Fruit fly (Drosophila melanogaster) whole organism, embryonic: Measurements from ENCODE around the gene CG8312.

Experiments
- Antp ChIP-seq: fragments of 200-800 bp; sonication (Bioruptor generic); optimal IDR thresholded peaks from 3 replicates; lab custom pipeline; 2016; ENCODE audit warnings: missing biosample characterization, missing genetic modification characterization
- CG1024 ChIP-seq: fragments of 200-800 bp; sonication (Bioruptor generic); IDR thresholded peaks from 2 replicates; pipeline ENCODE4 v1.3.6; 2022; ENCODE audit warnings: missing biosample characterization, missing genetic modification characterization
- CG10543 ChIP-seq: fragments of 200-800 bp; sonication (Bioruptor generic); optimal IDR thresholded peaks from 3 replicates; lab custom pipeline; 2017; ENCODE audit warnings: missing biosample characterization, mild to moderate bottlenecking, missing genetic modification characterization, moderate library complexity
- CG12236 ChIP-seq: fragments of 200-800 bp; sonication (Bioruptor generic); optimal IDR thresholded peaks from 2 replicates; lab custom pipeline; 2016; ENCODE audit warnings: missing biosample characterization, missing genetic modification characterization
- CG12659 ChIP-seq: fragments of 200-800 bp; sonication (Bioruptor generic); optimal IDR thresholded peaks from 3 replicates; lab custom pipeline; 2017; ENCODE audit warnings: mild to moderate bottlenecking, missing biosample characterization, missing genetic modification reagents, missing genetic modification characterization
- CG12942 ChIP-seq: fragments of 200-800 bp; sonication (Bioruptor generic); optimal IDR thresholded peaks from 3 replicates; lab custom pipeline; 2016; ENCODE audit warnings: missing biosample characterization, missing genetic modification characterization
- CG13775 ChIP-seq: fragments of 200-800 bp; sonication (Bioruptor generic); optimal IDR thresholded peaks from 3 replicates; lab custom pipeline; 2017; ENCODE audit warnings: missing biosample characterization, mild to moderate bottlenecking, missing genetic modification characterization
- CG32767 ChIP-seq: fragments of 200-800 bp; sonication (Bioruptor generic); IDR thresholded peaks from 2 replicates; pipeline ENCODE4 v1.3.6; 2022; ENCODE audit warnings: missing biosample characterization, missing genetic modification characterization
- CG3726 ChIP-seq: fragments of 200-800 bp; sonication (Bioruptor generic); IDR thresholded peaks from 3 replicates; pipeline ENCODE4, ENCODE4 v1.3.6; 2022; ENCODE audit warnings: missing biosample characterization, missing genetic modification characterization
- CG4360 ChIP-seq: fragments of 200-800 bp; sonication (Bioruptor generic); IDR thresholded peaks from 2 replicates; pipeline ENCODE4 v1.3.6; 2022; ENCODE audit warnings: missing biosample characterization, missing genetic modification characterization
- CG4820 ChIP-seq: fragments of 200-800 bp; sonication (Bioruptor generic); optimal IDR thresholded peaks from 3 replicates; lab custom pipeline; 2016; ENCODE audit warnings: missing biosample characterization, missing genetic modification characterization
- CG7839 ChIP-seq: fragments of 200-800 bp; sonication (Bioruptor generic); optimal IDR thresholded peaks from 3 replicates; lab custom pipeline; 2018; ENCODE audit warnings: missing biosample characterization, mild to moderate bottlenecking, missing genetic modification characterization, moderate library complexity
- CG7928 ChIP-seq: fragments of 200-800 bp; sonication (Bioruptor generic); optimal IDR thresholded peaks from 2 replicates; lab custom pipeline; 2017; ENCODE audit warnings: missing biosample characterization, mild to moderate bottlenecking, missing genetic modification characterization
- CG8359 ChIP-seq: fragments of 200-800 bp; sonication (Bioruptor generic); optimal IDR thresholded peaks from 2 replicates; lab custom pipeline; 2017; ENCODE audit warnings: missing biosample characterization, mild to moderate bottlenecking, missing genetic modification characterization, borderline replicate concordance
- CG9215 ChIP-seq: fragments of 200-800 bp; sonication (Bioruptor generic); IDR thresholded peaks from 2 replicates; pipeline ENCODE4 v1.3.6; 2022; ENCODE audit warnings: missing biosample characterization, missing genetic modification characterization
- Dll ChIP-seq: fragments of 200-800 bp; sonication (Bioruptor generic); IDR thresholded peaks from 4 replicates; pipeline ENCODE4 v1.3.6; 2022; ENCODE audit warnings: missing biosample characterization, missing genetic modification characterization; ENCODE audit not compliant: partially characterized antibody
- Doc3 ChIP-seq: fragments of 200-800 bp; sonication (Bioruptor generic); IDR thresholded peaks from 3 replicates; pipeline ENCODE4 v1.3.6; 2022; ENCODE audit warnings: missing biosample characterization, missing genetic modification characterization; ENCODE audit not compliant: partially characterized antibody
- E2f1 ChIP-seq: fragments of 200-800 bp; sonication (Bioruptor generic); IDR thresholded peaks from 2 replicates; pipeline ENCODE4 v1.3.6; 2022; ENCODE audit warnings: missing biosample characterization, missing genetic modification characterization
- GATAe ChIP-seq: fragments of 200-800 bp; sonication (Bioruptor generic); conservative IDR thresholded peaks from 2 replicates; pipeline ENCODE4 v1.3.6; 2022; ENCODE audit warnings: missing biosample characterization, missing genetic modification characterization
- HLH54F ChIP-seq: fragments of 200-800 bp; sonication (Bioruptor generic); optimal IDR thresholded peaks from 3 replicates; lab custom pipeline; 2016; ENCODE audit warnings: missing biosample characterization, missing genetic modification characterization
- MBD-R2 ChIP-seq: fragments of 200-800 bp; sonication (Bioruptor generic); IDR thresholded peaks from 2 replicates; pipeline ENCODE4 v1.3.6; 2022; ENCODE audit warnings: missing biosample characterization, missing genetic modification characterization
- MTF-1 ChIP-seq: fragments of 200-800 bp; sonication (Bioruptor generic); optimal IDR thresholded peaks from 2 replicates; lab custom pipeline; 2018; ENCODE audit warnings: missing biosample characterization, mild to moderate bottlenecking, missing genetic modification characterization, borderline replicate concordance
- Mad ChIP-seq: fragments of 200-800 bp; sonication (Bioruptor generic); optimal IDR thresholded peaks from 2 replicates; lab custom pipeline; 2016; ENCODE audit warnings: missing biosample characterization, missing genetic modification characterization
- NC2β ChIP-seq: fragments of 200-800 bp; sonication (Bioruptor generic); optimal IDR thresholded peaks from 2 replicates; lab custom pipeline; 2016; ENCODE audit warnings: missing biosample characterization, missing genetic modification characterization
- Optix ChIP-seq: fragments of 200-800 bp; sonication (Bioruptor generic); IDR thresholded peaks from 3 replicates; pipeline ENCODE4 v1.3.6; 2022; ENCODE audit warnings: missing biosample characterization, missing genetic modification characterization
- bowl ChIP-seq: fragments of 200-800 bp; sonication (Bioruptor generic); IDR thresholded peaks from 2 replicates; pipeline ENCODE4 v1.3.6; 2022; ENCODE audit warnings: missing biosample characterization, missing genetic modification characterization
- cad ChIP-seq: fragments of >200 bp; optimal IDR thresholded peaks from 2 replicates; lab custom pipeline; 2017; ENCODE audit warnings: missing biosample characterization, missing genetic modification characterization
- chinmo ChIP-seq: fragments of 200-800 bp; sonication (Bioruptor generic); IDR thresholded peaks from 4 replicates; pipeline ENCODE4 v1.3.6; 2022; ENCODE audit warnings: missing biosample characterization, missing genetic modification characterization; ENCODE audit not compliant: partially characterized antibody
- crc ChIP-seq: fragments of 200-800 bp; sonication (Bioruptor generic); optimal IDR thresholded peaks from 2 replicates; lab custom pipeline; 2016; ENCODE audit warnings: missing biosample characterization, missing genetic modification characterization
- croc ChIP-seq: fragments of 200-800 bp; sonication (Bioruptor generic); conservative IDR thresholded peaks from 3 replicates; pipeline ENCODE4 v1.3.6; 2022; ENCODE audit warnings: missing biosample characterization, missing genetic modification characterization
- dpn ChIP-seq, 2 experiments: fragments of 200-800 bp; sonication (Bioruptor generic); optimal IDR thresholded peaks; 3 replicates each; lab custom pipeline; 2016; ENCODE audit warnings: missing biosample characterization in 2 of 2, missing genetic modification characterization in 2 of 2
- en ChIP-seq: fragments of 200-800 bp; sonication (Bioruptor generic); optimal IDR thresholded peaks from 2 replicates; lab custom pipeline; 2016; ENCODE audit warnings: missing biosample characterization, missing genetic modification characterization
- ewg ChIP-seq: fragments of 200-800 bp; sonication (Bioruptor generic); optimal IDR thresholded peaks from 3 replicates; lab custom pipeline; 2017; ENCODE audit warnings: mild to moderate bottlenecking, missing biosample characterization, missing genetic modification reagents, missing genetic modification characterization
- gro ChIP-seq: fragments of 200-800 bp; sonication (Bioruptor generic); optimal IDR thresholded peaks from 2 replicates; lab custom pipeline; 2016; ENCODE audit warnings: missing biosample characterization, missing genetic modification characterization
- ham ChIP-seq: fragments of 200-800 bp; sonication (Bioruptor generic); IDR thresholded peaks from 2 replicates; pipeline ENCODE4 v1.3.6; 2022; ENCODE audit warnings: missing biosample characterization, missing genetic modification characterization
- hb ChIP-seq: fragments of 200-800 bp; sonication (Bioruptor generic); IDR thresholded peaks from 3 replicates; pipeline ENCODE4 v1.3.6; 2022; ENCODE audit warnings: missing biosample characterization, missing genetic modification characterization; ENCODE audit not compliant: partially characterized antibody
- jumu ChIP-seq: fragments of 200-800 bp; sonication (Bioruptor generic); optimal IDR thresholded peaks from 3 replicates; lab custom pipeline; 2016; ENCODE audit warnings: missing biosample characterization, missing genetic modification characterization
- lbe ChIP-seq: fragments of 200-800 bp; sonication (Bioruptor generic); optimal IDR thresholded peaks from 2 replicates; lab custom pipeline; 2016; ENCODE audit warnings: missing biosample characterization, mild to moderate bottlenecking, missing genetic modification characterization
- nerfin-2 ChIP-seq: fragments of 200-800 bp; sonication (Bioruptor generic); IDR thresholded peaks from 2 replicates; pipeline ENCODE4 v1.3.6; 2022; ENCODE audit warnings: missing biosample characterization, missing genetic modification characterization; ENCODE audit not compliant: partially characterized antibody
- nmo ChIP-seq: fragments of 200-800 bp; sonication (Bioruptor generic); optimal IDR thresholded peaks from 2 replicates; lab custom pipeline; 2018; ENCODE audit warnings: missing biosample characterization, mild to moderate bottlenecking, missing genetic modification characterization, moderate library complexity
- onecut ChIP-seq: fragments of 200-800 bp; sonication (Bioruptor generic); IDR thresholded peaks from 2 replicates; pipeline ENCODE4 v1.3.6; 2022; ENCODE audit warnings: missing biosample characterization, missing genetic modification characterization
- ro ChIP-seq: fragments of 200-800 bp; sonication (Bioruptor generic); IDR thresholded peaks from 2 replicates; pipeline ENCODE4 v1.3.6; 2022; ENCODE audit warnings: missing biosample characterization, missing genetic modification characterization
- sd ChIP-seq: fragments of 200-800 bp; sonication (Bioruptor generic); optimal IDR thresholded peaks from 3 replicates; lab custom pipeline; 2018; ENCODE audit warnings: missing biosample characterization, mild to moderate bottlenecking, missing genetic modification characterization, moderate library complexity
- slp2 ChIP-seq: fragments of 200-800 bp; sonication (Bioruptor generic); optimal IDR thresholded peaks from 2 replicates; lab custom pipeline; 2016; ENCODE audit warnings: missing biosample characterization, missing genetic modification characterization
- tna ChIP-seq: fragments of 200-800 bp; sonication (Bioruptor generic); IDR thresholded peaks from 2 replicates; pipeline ENCODE4 v1.3.6; 2022; ENCODE audit warnings: missing biosample characterization, missing genetic modification characterization; ENCODE audit not compliant: partially characterized antibody
- toy ChIP-seq: fragments of 200-800 bp; sonication (Bioruptor generic); IDR thresholded peaks from 2 replicates; pipeline ENCODE4 v1.3.6; 2022; ENCODE audit warnings: missing biosample characterization, missing genetic modification characterization
- tx ChIP-seq: fragments of 200-800 bp; sonication (Bioruptor generic); optimal IDR thresholded peaks from 2 replicates; lab custom pipeline; 2016; ENCODE audit warnings: missing biosample characterization, missing genetic modification characterization
- zen2 ChIP-seq: fragments of 200-800 bp; sonication (Bioruptor generic); IDR thresholded peaks from 3 replicates; pipeline ENCODE4 v1.3.6; 2022; ENCODE audit warnings: missing biosample characterization, missing genetic modification characterization; ENCODE audit not compliant: partially characterized antibody

The CG8312 gene

DNA sequence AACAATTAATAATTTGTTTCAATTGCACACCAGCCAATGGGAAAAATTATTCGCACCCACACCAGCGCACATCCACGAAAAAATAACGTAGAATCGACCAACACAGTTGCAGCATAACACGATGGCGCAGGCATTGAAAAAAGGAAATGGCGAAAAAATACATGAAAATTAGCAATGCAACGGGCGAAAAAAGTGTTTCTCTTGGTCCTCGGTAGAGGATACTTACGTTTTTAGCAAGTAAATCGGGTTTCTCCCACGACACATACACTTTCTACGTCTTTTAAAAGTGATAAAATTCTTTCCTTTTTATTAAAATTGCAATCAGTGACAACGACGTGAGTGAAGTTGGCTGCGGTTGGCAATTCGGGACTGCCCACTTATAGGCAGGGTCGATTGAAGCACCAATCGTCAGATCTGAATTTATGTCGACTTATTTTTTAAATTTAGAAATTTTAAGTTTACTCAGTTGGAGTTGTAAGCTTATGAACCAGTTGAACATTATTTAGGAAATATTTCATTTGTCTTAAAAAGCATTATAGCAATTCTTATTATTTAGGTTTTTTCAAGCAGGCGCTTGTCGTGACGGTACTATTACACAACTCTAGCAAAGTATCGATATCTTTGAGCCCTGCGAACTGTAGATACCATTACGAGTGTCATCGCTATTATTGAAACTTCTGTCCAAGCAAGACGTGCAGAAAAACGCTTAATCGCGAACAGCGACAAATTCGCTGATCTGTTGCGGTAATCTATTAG is 13.5 kb upstream of the CG8312 start, which contains the start of the genes Kap-alpha3 and Son:
TSS of gene Kap-alpha3 (minus strand) at position 352 of the 756 bp plus-strand sequence.
TSS of gene Son (plus strand) at position 661 of the 756 bp plus-strand sequence.
- TF ChIP-seq CG12659 (GFP tag; lab: Kevin White, UChicago) (peak; percentile 98), CG12236 (GFP tag; lab: Kevin White, UChicago) (peak; percentile 86), CG7839 (tag; lab: Kevin White, UChicago) (peak; percentile 89), CG7928 (GFP tag; lab: Kevin White, UChicago) (peak; percentile 72), Mad (peak; percentile 96), CG13775 (GFP tag; lab: Kevin White, UChicago) (peak; percentile 98), en (GFP tag; lab: Kevin White, UChicago) (peak; percentile 85), tna (GFP tag; lab: Robert Waterston, UW) (no peak; the same call in 1 of the 2 replicates), NC2β (peak; percentile 97), CG4820 (GFP tag; lab: Kevin White, UChicago) (peak; percentile 88), CG32767 (peak; percentile 77), MBD-R2 (peak; percentile 67; the same call in 1 of the 2 replicates), Optix (GFP tag; lab: Robert Waterston, UW) (peak; percentile 86), CG9215 (peak; percentile 90), CG8359 (GFP tag; lab: Kevin White, UChicago) (peak; percentile 81), CG12942 (GFP tag; lab: Kevin White, UChicago) (peak; percentile 91), CG10543 (GFP tag; lab: Kevin White, UChicago) (peak; percentile 98), nerfin-2 (peak; percentile 65), toy (GFP tag; lab: Robert Waterston, UW) (peak; percentile 69; the same call in 1 of the 2 replicates), bowl (peak; percentile 49; the same call in 1 of the 2 replicates), croc (GFP tag; lab: Robert Waterston, UW) (peak; percentile 79), tx (GFP tag; lab: Kevin White, UChicago) (peak; percentile 82), MTF-1 (peak; percentile 96), Doc3 (GFP tag; lab: Robert Waterston, UW) (peak; percentile 88), Antp (GFP tag; lab: Kevin White, UChicago) (peak; percentile 91), slp2 (GFP tag; lab: Kevin White, UChicago) (peak; percentile 91), lbe (GFP tag; lab: Kevin White, UChicago) (peak; percentile 87), CG4360 (GFP tag; lab: Robert Waterston, UW) (no peak), ewg (GFP tag; lab: Kevin White, UChicago) (peak; percentile 83), zen2 (peak; percentile 75; the same call in 1 of the 3 replicates), crc (peak; percentile 86), gro (peak; percentile 93), hb (GFP tag; lab: Robert Waterston, UW) (peak; percentile 67; the same call in 2 of the 3 replicates), Dll (peak; percentile 94), sd (tag; lab: Kevin White, UChicago) (peak; percentile 77), onecut (GFP tag; lab: Robert Waterston, UW) (peak; percentile 87), ham (GFP tag; lab: Robert Waterston, UW) (peak; percentile 63; the same call in 1 of the 2 replicates), HLH54F (peak; percentile 94), E2f1 (no peak; the same call in none of the 2 replicates), GATAe (GFP tag; lab: Robert Waterston, UW) (peak; percentile 62; the same call in 1 of the 2 replicates), dpn (GFP tag; optimal IDR thresholded peaks at IDR 0.05; lab: Kevin White, UChicago) (peak; percentile 86 to 95), nmo (peak; percentile 95), CG1024 (GFP tag; lab: Robert Waterston, UW) (peak; percentile 85), ro (peak; percentile 47; the same call in 1 of the 2 replicates), chinmo (0 out of 4 replicates have a peak, but pooled peaks have one; percentile 69), CG3726 (GFP tag; lab: Robert Waterston, UW) (peak; percentile 80; the same call in 2 of the 3 replicates), jumu (peak; percentile 89), cad (GFP tag; lab: Kevin White, UChicago) (no peak)
